Worm (Caenorhabditis elegans) whole organism, early embryonic: ENCODE results near the gene C30E1.4.

Experiments
- B0310.2 ChIP-seq: sonication (generic microtip); optimal IDR thresholded peaks from 2 replicates; lab custom pipeline; 2016; ENCODE audit warnings: mild to moderate bottlenecking, missing genetic modification characterization, missing compliant biosample characterization
- F13C5.2 ChIP-seq: sonication (generic microtip); optimal IDR thresholded peaks from 2 replicates; lab custom pipeline; 2017; ENCODE audit warnings: mild to moderate bottlenecking, missing genetic modification characterization, inconsistent platforms, missing compliant biosample characterization
- aly-1 ChIP-seq: sonication (generic microtip); optimal IDR thresholded peaks from 2 replicates; lab custom pipeline; 2016; ENCODE audit warnings: missing genetic modification characterization, missing compliant biosample characterization
- ama-1 ChIP-seq: fragments of 150-350 bp; optimal IDR thresholded peaks from 2 replicates; lab custom pipeline; 2014
- ceh-13 ChIP-seq: fragments of 200-800 bp; sonication (Bioruptor generic); optimal IDR thresholded peaks from 2 replicates; lab custom pipeline; 2018; ENCODE audit warnings: mild to moderate bottlenecking, missing genetic modification characterization, missing compliant biosample characterization
- ceh-36 ChIP-seq: sonication (generic microtip); optimal IDR thresholded peaks from 2 replicates; lab custom pipeline; 2016; ENCODE audit warnings: missing genetic modification characterization, inconsistent platforms, missing compliant biosample characterization
- ets-7 ChIP-seq: sonication (generic microtip); optimal IDR thresholded peaks from 2 replicates; lab custom pipeline; 2016; ENCODE audit warnings: missing genotype, missing genetic modification characterization, missing compliant biosample characterization
- flt-1 ChIP-seq: fragments of 200-800 bp; sonication (Bioruptor generic); IDR thresholded peaks from 2 replicates; pipeline ENCODE4 v1.3.6; 2022; ENCODE audit warnings: missing genetic modification characterization, missing compliant biosample characterization
- hmbx-1 ChIP-seq: sonication (generic microtip); optimal IDR thresholded peaks from 2 replicates; lab custom pipeline; 2016; ENCODE audit warnings: mild to moderate bottlenecking, missing genetic modification characterization, missing compliant biosample characterization
- hmg-4 ChIP-seq: fragments of 200-800 bp; sonication (Bioruptor generic); optimal IDR thresholded peaks from 2 replicates; lab custom pipeline; 2018; ENCODE audit warnings: mild to moderate bottlenecking, missing genetic modification characterization, missing compliant biosample characterization
- hnd-1 ChIP-seq: sonication (generic microtip); optimal IDR thresholded peaks from 2 replicates; lab custom pipeline; 2016; ENCODE audit warnings: missing genetic modification characterization, missing compliant biosample characterization
- pes-1 ChIP-seq: fragments of 200-800 bp; sonication (Bioruptor generic); IDR thresholded peaks from 2 replicates; pipeline ENCODE4 v1.3.6; 2022; ENCODE audit warnings: missing genetic modification reagents, missing genetic modification characterization, missing compliant biosample characterization
- scrt-1 ChIP-seq: fragments of 200-800 bp; sonication (Bioruptor generic); IDR thresholded peaks from 2 replicates; pipeline ENCODE4 v1.3.6; 2022; ENCODE audit warnings: missing genetic modification characterization, missing compliant biosample characterization
- sea-1 ChIP-seq: fragments of 200-800 bp; sonication (Bioruptor generic); conservative IDR thresholded peaks from 2 replicates; pipeline ENCODE4 v1.3.6; 2022; ENCODE audit warnings: missing genetic modification characterization, missing compliant biosample characterization
- tbx-11 ChIP-seq: fragments of 200-800 bp; sonication (Bioruptor generic); IDR thresholded peaks from 2 replicates; pipeline ENCODE4 v1.3.6; 2022; ENCODE audit warnings: missing genetic modification characterization, missing compliant biosample characterization
- tbx-37 ChIP-seq: fragments of 200-800 bp; sonication (Bioruptor generic); conservative IDR thresholded peaks from 2 replicates; pipeline ENCODE4 v1.3.6; 2022; ENCODE audit warnings: missing genetic modification reagents, missing genetic modification characterization, missing compliant biosample characterization
- tra-4 ChIP-seq: sonication (generic microtip); optimal IDR thresholded peaks from 2 replicates; lab custom pipeline; 2017; ENCODE audit warnings: missing genetic modification characterization, missing compliant biosample characterization

The C30E1.4 gene

DNA sequence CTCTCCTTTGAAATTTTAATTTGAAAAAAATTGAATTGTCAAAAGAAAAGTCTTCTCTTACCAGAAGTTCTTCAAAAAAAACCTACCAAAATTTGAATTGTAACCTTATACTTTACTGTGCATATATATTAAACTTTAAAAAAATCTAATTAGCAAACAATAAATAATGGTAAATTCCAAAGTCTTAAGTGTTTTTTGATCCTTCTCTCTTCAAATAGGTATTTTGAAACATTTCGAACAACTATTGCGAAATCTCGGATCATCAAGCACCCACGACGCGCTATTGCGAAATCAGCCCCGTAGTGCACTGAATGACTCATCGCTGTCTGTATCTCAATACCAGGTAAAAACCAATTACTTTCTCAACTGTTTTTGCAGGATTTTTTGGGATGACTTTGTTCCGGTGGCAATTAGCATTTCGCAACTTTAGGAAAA, 6.9 kb downstream of the C30E1.4 start:
- TF ChIP-seq hmbx-1 (no peak), hnd-1 (tag; lab: Kevin White, UChicago) (peak; percentile 21), flt-1 (GFP tag; lab: Robert Waterston, UW) (0 out of 2 replicates have a peak, but pooled peaks have one; percentile 16), scrt-1 (GFP tag; lab: Robert Waterston, UW) (no peak)

DNA sequence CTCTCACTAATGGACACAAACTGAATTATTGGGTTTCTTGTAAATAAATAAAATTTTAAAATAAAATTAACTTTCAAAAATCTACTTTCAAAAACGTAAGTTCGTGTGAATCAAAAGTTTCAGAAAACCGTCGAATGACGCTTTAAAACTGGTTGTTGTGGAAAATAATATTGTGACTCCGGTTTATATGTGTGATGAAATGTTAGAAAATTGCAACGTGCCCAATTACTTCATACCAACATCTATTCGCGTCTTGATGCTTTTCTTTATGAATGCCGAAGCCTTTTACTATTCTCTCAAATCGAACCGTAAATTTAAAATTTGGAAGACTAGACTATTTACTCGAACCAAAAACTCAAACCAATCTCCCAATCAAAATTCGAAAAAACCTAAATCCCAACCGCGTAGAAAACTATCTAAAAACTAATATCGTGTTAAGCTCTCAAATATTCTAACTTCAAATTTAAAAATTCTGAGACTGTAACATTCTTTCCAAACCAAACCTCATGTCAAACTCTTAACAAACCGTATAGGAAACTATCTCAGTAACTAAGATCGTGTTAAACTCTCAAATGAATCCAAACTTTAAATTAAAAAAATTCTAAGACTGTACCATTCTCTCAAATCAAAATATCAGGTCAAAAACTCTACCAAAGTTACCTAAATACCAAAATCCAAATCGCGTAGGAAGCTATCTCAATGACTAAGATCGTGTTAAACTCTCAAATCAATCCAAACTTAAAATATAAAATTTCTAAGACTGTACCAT, 7.7 kb downstream of the C30E1.4 start:
- TF ChIP-seq ets-7 (tag; lab: Kevin White, UChicago) (no peak), ama-1 (peak; percentile 92), scrt-1 (GFP tag; lab: Robert Waterston, UW) (0 out of 2 replicates have a peak, but pooled peaks have one; percentile 48), sea-1 (peak; percentile 61), tra-4 (tag; lab: Kevin White, UChicago) (no peak), tbx-11 (peak; percentile 25; the same call in 1 of the 2 replicates)

DNA sequence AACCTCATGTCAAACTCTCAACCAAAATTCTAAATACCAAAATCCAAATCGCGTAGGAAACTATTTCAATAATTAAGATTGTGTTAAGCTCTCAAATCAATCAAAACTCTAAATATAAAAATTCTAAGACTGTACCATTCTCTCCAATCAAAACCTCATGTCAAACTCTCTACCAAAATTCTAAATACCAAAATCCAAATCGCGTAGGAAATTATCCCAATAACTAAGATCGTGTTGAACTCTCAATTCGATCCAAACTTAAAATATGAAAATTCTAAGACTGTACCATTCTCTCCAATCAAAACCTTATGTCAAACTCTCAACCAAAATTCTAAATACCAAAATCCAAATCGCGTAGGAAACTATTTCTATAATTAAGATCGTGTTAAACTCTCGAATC, 8.6 kb downstream of the C30E1.4 start:
- TF ChIP-seq tbx-37 (GFP tag; lab: Robert Waterston, UW) (peak; percentile 55), scrt-1 (GFP tag; lab: Robert Waterston, UW) (0 out of 2 replicates have a peak, but pooled peaks have one; percentile 52), sea-1 (peak; percentile 62)

DNA sequence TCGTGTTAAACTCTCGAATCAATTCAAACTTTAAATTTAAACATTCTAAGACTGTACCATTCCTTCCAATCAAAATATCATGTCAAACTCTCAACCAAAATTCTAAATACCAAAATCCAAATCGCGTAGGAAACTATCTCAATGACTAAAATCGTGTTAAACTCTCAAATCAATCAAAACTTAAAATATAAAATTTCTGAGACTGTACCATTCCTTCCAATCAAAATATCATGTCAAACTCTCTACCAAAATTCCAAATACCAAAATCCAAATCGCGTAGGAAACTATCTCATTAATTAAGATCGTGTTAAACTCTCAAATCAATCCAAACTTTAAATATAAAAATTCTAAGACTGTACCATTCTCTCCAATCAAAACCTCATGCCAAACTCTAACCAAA, 10.8 kb downstream of the C30E1.4 start:
- peak; percentile 60 for TF ChIP-seq pes-1 (GFP tag; lab: Robert Waterston, UW)
- TF ChIP-seq tbx-37 (GFP tag; lab: Robert Waterston, UW) = 0 out of 2 replicates have a peak, but pooled peaks have one; percentile 6

DNA sequence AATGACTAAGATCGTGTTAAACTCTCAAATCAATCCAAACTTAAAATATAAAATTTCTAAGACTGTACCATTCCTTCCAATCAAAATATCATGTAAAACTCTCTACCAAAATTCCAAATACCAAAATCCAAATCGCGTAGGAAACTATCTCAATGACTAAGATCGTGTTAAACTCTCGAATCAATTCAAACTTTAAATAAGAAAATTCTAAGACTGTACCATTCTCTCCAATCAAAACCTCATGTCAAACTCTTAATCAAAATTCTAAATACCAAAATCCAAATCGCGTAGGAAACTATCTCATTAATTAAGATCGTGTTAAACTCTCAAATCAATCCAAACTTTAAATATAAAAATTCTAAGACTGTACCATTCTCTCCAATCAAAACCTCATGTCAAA, 14.2 kb downstream of the C30E1.4 start:
- TF ChIP-seq flt-1 (GFP tag; lab: Robert Waterston, UW) (peak; percentile 21; the same call in 1 of the 2 replicates), tbx-37 (GFP tag; lab: Robert Waterston, UW) (0 out of 2 replicates have a peak, but pooled peaks have one; percentile 7), pes-1 (GFP tag; lab: Robert Waterston, UW) (peak; percentile 55; the same call in 1 of the 2 replicates)

DNA sequence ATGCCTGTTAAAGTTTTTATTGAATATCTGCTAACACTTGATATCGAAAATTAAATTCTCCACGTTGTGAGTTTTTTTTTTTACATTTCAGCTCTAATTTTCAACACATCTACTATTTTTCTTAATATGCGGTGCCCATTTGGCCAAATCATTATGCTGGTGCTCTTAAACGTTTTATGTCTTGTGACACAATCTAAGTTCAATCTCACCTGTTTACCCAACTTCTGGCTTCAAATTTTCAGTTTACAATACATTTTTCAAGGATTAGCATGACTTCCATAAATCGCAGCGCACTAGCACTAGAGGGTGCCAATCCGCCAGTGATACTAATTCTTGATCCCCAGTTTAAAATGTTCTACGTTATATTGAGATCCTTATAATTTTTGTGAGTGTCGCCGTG, 18.6 kb downstream of the C30E1.4 start:
- no peak for TF ChIP-seq hnd-1 (tag; lab: Kevin White, UChicago)
- peak; percentile 4; the same call in 1 of the 2 replicates for TF ChIP-seq pes-1 (GFP tag; lab: Robert Waterston, UW)

DNA sequence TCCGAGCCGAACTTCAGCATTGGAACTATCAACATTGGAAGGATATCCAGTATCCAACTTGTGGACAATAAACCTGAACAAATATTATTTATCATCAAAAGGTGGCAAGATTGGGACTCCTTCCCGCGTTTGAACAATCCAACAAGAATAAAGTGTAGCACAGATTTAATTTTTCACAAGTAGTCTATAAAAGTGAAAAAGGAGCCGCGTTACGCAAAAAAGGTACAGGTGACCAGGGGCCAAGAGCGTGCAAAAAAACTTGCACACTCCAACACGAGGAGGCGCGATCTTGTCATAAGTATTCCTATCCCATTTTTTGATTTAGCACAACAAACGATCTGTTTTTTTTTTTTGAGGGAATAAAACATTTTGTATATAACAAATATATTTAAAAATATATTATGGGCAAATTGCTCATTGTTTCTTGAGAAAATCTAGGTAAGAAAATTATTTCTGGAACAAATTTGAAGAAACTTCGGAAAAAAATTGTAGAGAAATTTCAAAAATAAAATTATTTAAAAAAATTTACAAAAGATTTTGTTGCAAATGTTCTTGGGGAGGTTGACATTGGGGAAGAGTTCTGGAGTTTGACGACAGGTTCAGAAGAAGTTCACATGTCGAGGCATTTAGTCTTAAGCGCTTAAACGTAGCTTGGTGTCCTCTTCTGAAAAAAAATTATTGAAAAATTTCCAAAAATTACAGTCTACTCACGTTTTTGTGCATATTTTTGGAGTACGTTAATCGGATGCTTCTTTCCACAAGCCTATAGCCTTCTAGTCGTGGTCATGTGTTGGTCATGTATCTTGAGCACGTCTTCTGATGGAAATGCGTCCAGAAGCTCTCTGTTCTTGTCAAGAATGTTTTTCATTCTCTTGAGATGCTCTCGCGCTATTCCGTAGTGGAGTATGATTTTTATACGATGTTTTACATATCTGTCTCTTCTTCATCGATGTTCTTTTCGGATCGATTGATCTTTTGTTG, 20.5 kb downstream of the C30E1.4 start:
- peak; percentile 17 for TF ChIP-seq B0310.2 (tag; lab: Kevin White, UChicago)
- peak; percentile 74 for TF ChIP-seq pes-1 (GFP tag; lab: Robert Waterston, UW)
- TF ChIP-seq scrt-1 (GFP tag; lab: Robert Waterston, UW) = no peak
- TF ChIP-seq aly-1 (tag; lab: Kevin White, UChicago) = no peak
- TF ChIP-seq tra-4 (tag; lab: Kevin White, UChicago) = no peak
- no peak for TF ChIP-seq flt-1 (GFP tag; lab: Robert Waterston, UW)
- no peak for TF ChIP-seq tbx-11
- TF ChIP-seq ama-1 = no peak
- TF ChIP-seq hnd-1 (tag; lab: Kevin White, UChicago) = peak; percentile 17
- no peak for TF ChIP-seq F13C5.2 (tag; lab: Kevin White, UChicago)
- no peak for TF ChIP-seq ceh-13 (GFP tag; lab: Kevin White, UChicago)
- 0 out of 2 replicates have a peak, but pooled peaks have one; percentile 23 for TF ChIP-seq sea-1
- no peak for TF ChIP-seq ets-7 (tag; lab: Kevin White, UChicago)
- TF ChIP-seq ceh-36 = no peak
- peak; percentile 43 for TF ChIP-seq hmbx-1
- TF ChIP-seq tbx-37 (GFP tag; lab: Robert Waterston, UW) = no peak
- TF ChIP-seq hmg-4 (GFP tag; lab: Kevin White, UChicago) = no peak

DNA sequence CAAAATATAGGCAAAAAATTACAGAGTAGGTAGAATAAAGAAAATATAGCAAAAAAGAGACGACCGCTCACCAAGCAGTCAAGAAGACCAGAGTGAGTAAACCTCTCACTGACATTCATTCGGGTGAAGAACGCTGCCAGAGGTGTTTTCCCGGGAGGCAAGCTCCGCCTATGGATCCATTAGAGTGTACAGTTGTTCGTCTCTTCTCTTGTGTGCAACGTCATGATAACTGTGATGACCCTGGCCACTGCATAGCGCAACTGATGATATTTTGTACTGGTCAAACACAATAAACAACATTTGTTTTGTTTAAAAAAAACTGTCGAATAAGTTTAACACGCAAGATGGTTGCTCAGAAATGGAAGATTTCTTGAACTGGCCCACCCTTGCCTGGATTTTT, 29.1 kb downstream of the C30E1.4 start, which contains the start of gene F52G3.8:
TSS of gene F52G3.8 (minus strand) at position 101 of the 400 bp plus-strand sequence.
- no peak for TF ChIP-seq pes-1 (GFP tag; lab: Robert Waterston, UW)
- TF ChIP-seq hmbx-1 = no peak
- no peak for TF ChIP-seq B0310.2 (tag; lab: Kevin White, UChicago)
- TF ChIP-seq hnd-1 (tag; lab: Kevin White, UChicago) = no peak
- TF ChIP-seq tbx-37 (GFP tag; lab: Robert Waterston, UW) = no peak
- no peak for TF ChIP-seq sea-1
- TF ChIP-seq ets-7 (tag; lab: Kevin White, UChicago) = no peak
